Fruit fly (Drosophila melanogaster): Measurements from ENCODE around the gene mRpL11.

Gene mRpL11

DNA sequence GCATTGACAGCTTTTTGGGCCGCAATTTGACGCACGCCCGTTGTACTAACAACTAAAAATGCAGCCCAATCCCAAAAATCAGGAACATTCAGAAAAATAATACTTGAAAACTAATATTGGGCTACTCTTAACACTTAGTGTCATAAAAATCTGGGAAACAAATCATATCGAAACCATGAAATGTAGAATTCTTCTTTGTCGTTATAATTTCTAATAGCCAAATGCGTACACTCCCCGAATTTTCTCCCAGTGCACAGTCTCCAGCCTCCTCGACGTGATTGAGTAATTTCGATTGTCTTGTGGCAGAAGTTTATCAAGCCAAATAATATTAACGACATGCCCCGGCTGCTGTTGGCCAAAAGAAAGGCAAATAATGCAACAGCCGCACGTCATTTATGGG is 17.7 kb upstream of the mRpL11 start (continued):
- no peak for TF ChIP-seq fd59A (GFP tag; optimal IDR thresholded peaks at IDR 0.05)
- peak; percentile 58 for TF ChIP-seq Met (GFP tag; optimal IDR thresholded peaks at IDR 0.05)
- no peak for TF ChIP-seq CG4318 (GFP tag; optimal IDR thresholded peaks at IDR 0.05)
- TF ChIP-seq CG7368 (GFP tag; optimal IDR thresholded peaks at IDR 0.05) = no peak
- TF ChIP-seq Ets21C (GFP tag; optimal IDR thresholded peaks at IDR 0.05) = peak; percentile 14
- no peak for TF ChIP-seq CG6276 (GFP tag; optimal IDR thresholded peaks at IDR 0.05)
- TF ChIP-seq vri (GFP tag; optimal IDR thresholded peaks at IDR 0.05) = no peak
- TF ChIP-seq CG10631 (GFP tag; optimal IDR thresholded peaks at IDR 0.05) = no peak
- TF ChIP-seq spab (GFP tag; optimal IDR thresholded peaks at IDR 0.05) = no peak
- no peak for TF ChIP-seq CG32006 (GFP tag; optimal IDR thresholded peaks at IDR 0.05)
- no peak for TF ChIP-seq CG10669 (GFP tag; optimal IDR thresholded peaks at IDR 0.05)
- TF ChIP-seq esn (GFP tag; optimal IDR thresholded peaks at IDR 0.05) = peak; percentile 59
- TF ChIP-seq CG6163 (GFP tag; IDR thresholded peaks at IDR 0.05) = no peak
- peak; percentile 33 for TF ChIP-seq CG34406 (GFP tag; optimal IDR thresholded peaks at IDR 0.05)
- no peak for TF ChIP-seq CG11762 (GFP tag; optimal IDR thresholded peaks at IDR 0.05; ENCODE audit: insufficient read depth)
- no peak for TF ChIP-seq Gug (GFP tag; IDR thresholded peaks at IDR 0.05)
- TF ChIP-seq Hr38 (GFP tag; optimal IDR thresholded peaks at IDR 0.05) = no peak
- TF ChIP-seq CG8319 (GFP tag; optimal IDR thresholded peaks at IDR 0.05) = no peak
- TF ChIP-seq net (GFP tag; optimal IDR thresholded peaks at IDR 0.05) = no peak
- TF ChIP-seq Hr39 (GFP tag; optimal IDR thresholded peaks at IDR 0.05) = peak; percentile 37

DNA sequence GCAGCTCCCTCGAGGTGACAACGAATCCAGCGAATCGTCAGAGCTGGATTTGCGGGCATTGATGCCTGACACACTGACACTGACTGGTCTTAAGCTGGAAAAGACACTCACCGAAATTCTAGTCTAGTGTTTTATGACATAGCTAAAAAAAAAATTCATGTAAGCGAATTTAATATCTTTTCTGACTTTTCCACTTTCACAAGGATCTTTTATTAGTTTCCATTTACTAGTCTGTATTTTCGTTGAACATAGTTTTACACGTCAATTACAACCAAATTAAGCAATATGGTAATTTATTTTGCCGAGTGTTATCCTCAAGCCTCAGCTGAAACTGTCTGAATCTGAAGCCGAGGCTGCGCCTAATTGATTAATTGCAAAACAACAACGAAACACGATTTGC is 15.3 kb upstream of the mRpL11 start:
- TF ChIP-seq CG10669 (GFP tag; optimal IDR thresholded peaks at IDR 0.05) (peak; percentile 27), Ets96B (tag; optimal IDR thresholded peaks at IDR 0.05) (no peak), CG34406 (GFP tag; optimal IDR thresholded peaks at IDR 0.05) (peak; percentile 36), Lpt (GFP tag; optimal IDR thresholded peaks at IDR 0.05) (no peak), CG32006 (GFP tag; optimal IDR thresholded peaks at IDR 0.05) (peak; percentile 24), topi (GFP tag; optimal IDR thresholded peaks at IDR 0.05) (peak; percentile 42), CG31627 (GFP tag; optimal IDR thresholded peaks at IDR 0.05) (peak; percentile 44), acj6 (GFP tag; optimal IDR thresholded peaks at IDR 0.05) (no peak), CG11902 (GFP tag; optimal IDR thresholded peaks at IDR 0.05) (no peak), dac (GFP tag; optimal IDR thresholded peaks at IDR 0.05) (no peak), fd59A (GFP tag; optimal IDR thresholded peaks at IDR 0.05) (no peak), esn (GFP tag; optimal IDR thresholded peaks at IDR 0.05) (peak; percentile 51), CG6792 (GFP tag; optimal IDR thresholded peaks at IDR 0.05) (no peak), eg (GFP tag; IDR thresholded peaks at IDR 0.05) (0 out of 3 replicates have a peak, but pooled peaks have one; percentile 27), svp (GFP tag) (peak; percentile 76), CG1621 (tag; optimal IDR thresholded peaks at IDR 0.05) (no peak), CG8119 (GFP tag; IDR thresholded peaks at IDR 0.05) (no peak), achi (GFP tag; optimal IDR thresholded peaks at IDR 0.05) (peak; percentile 15), CG10631 (GFP tag; optimal IDR thresholded peaks at IDR 0.05) (no peak), Sox15 (GFP tag; optimal IDR thresholded peaks at IDR 0.05) (no peak), pdm3 (GFP tag; optimal IDR thresholded peaks at IDR 0.05) (peak; percentile 16), CG6163 (GFP tag; IDR thresholded peaks at IDR 0.05) (0 out of 3 replicates have a peak, but pooled peaks have one; percentile 42), CG16779 (tag; optimal IDR thresholded peaks at IDR 0.05) (no peak), CG8319 (GFP tag; optimal IDR thresholded peaks at IDR 0.05) (no peak), CG11294 (GFP tag; IDR thresholded peaks at IDR 0.05) (no peak), Eip75B (GFP tag; optimal IDR thresholded peaks at IDR 0.05) (peak; percentile 33), lz (GFP tag; optimal IDR thresholded peaks at IDR 0.05) (peak; percentile 21), Sox14 (GFP tag; optimal IDR thresholded peaks at IDR 0.05) (peak; percentile 16), Hr39 (GFP tag; optimal IDR thresholded peaks at IDR 0.05) (peak; percentile 44), CG4318 (GFP tag; optimal IDR thresholded peaks at IDR 0.05) (no peak), Sox102F (GFP tag; optimal IDR thresholded peaks at IDR 0.05) (peak; percentile 55), dsx (GFP tag; optimal IDR thresholded peaks at IDR 0.05; ENCODE audit: poor library complexity, severe bottlenecking) (no peak), vri (GFP tag; optimal IDR thresholded peaks at IDR 0.05) (no peak), Eip93F (GFP tag; optimal IDR thresholded peaks at IDR 0.05) (no peak), CG3032 (tag; optimal IDR thresholded peaks at IDR 0.05) (no peak), CG6276 (GFP tag; optimal IDR thresholded peaks at IDR 0.05) (no peak), CG8632 (GFP tag; optimal IDR thresholded peaks at IDR 0.05) (no peak), net (GFP tag; optimal IDR thresholded peaks at IDR 0.05) (peak; percentile 3), Hr4 (GFP tag; optimal IDR thresholded peaks at IDR 0.05) (peak; percentile 15), CG3919 (GFP tag; optimal IDR thresholded peaks at IDR 0.05) (peak; percentile 32), fd85E (GFP tag; optimal IDR thresholded peaks at IDR 0.05) (no peak), Gug (GFP tag; IDR thresholded peaks at IDR 0.05) (no peak), ss (GFP tag; optimal IDR thresholded peaks at IDR 0.05) (no peak)

Data from whole organism, prepupa.